Worm (Caenorhabditis elegans): ENCODE results near the gene rpl-7A.
A peak's percentile ranks its signal among the peaks of the same experiment; 100 is the strongest.

The rpl-7A gene

DNA sequence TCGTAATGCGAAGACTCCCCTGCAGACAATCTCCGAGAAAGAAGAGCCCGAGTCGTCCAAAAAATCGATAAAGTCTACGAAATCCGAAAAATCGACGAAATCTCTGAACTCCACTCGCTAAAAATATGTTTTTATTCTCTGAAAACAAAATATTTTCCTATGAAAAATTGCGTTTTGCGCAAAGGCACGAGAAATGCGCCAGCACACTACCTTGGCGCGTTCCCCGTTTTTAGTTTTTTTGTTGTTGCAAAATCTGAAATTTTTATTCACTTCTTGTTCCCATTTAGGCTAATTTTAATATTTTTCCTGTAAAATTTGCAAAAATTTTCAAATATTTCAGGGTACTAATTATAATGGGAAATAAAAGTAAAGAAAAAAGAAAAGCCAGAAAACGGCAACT, 29.9 kb downstream of the rpl-7A start, which contains the start of gene F55F10.1 (continued):
- TF ChIP-seq sdz-12 (GFP tag; optimal IDR thresholded peaks at IDR 0.05), result no peak
- no peak for TF ChIP-seq ztf-11 (tag; optimal IDR thresholded peaks at IDR 0.05)
- no peak for TF ChIP-seq mxl-2 (GFP tag; conservative IDR thresholded peaks at IDR 0.05)
- no peak for TF ChIP-seq ztf-7 (tag; optimal IDR thresholded peaks at IDR 0.05)
- no peak for TF ChIP-seq nhr-28 (tag; optimal IDR thresholded peaks at IDR 0.05)
- no peak for TF ChIP-seq mdt-29 (GFP tag; IDR thresholded peaks at IDR 0.05)
- TF ChIP-seq duxl-1 (tag; optimal IDR thresholded peaks at IDR 0.05; ENCODE audit: poor library complexity), result no peak
- TF ChIP-seq lin-13 (GFP tag; optimal IDR thresholded peaks at IDR 0.05), result no peak
- no peak for TF ChIP-seq attf-4 (tag; optimal IDR thresholded peaks at IDR 0.05)
- TF ChIP-seq dmd-6 (GFP tag; IDR thresholded peaks at IDR 0.05), result peak; percentile 50
- TF ChIP-seq daf-8 (GFP tag; IDR thresholded peaks at IDR 0.05), result no peak
- no peak for TF ChIP-seq R02D3.7 (tag; optimal IDR thresholded peaks at IDR 0.05)
- peak in 1 of 2 experiments; percentile 12 for TF ChIP-seq unc-62 (GFP tag; optimal IDR thresholded peaks at IDR 0.05 in 1 of 2)
- TF ChIP-seq unc-62 (tag; optimal IDR thresholded peaks at IDR 0.05), result no peak
- no peak for TF ChIP-seq T20F7.1 (GFP tag; optimal IDR thresholded peaks at IDR 0.05)
- TF ChIP-seq ceh-20 (GFP tag; IDR thresholded peaks at IDR 0.05), result no peak
- no peak for TF ChIP-seq lir-3 (tag; optimal IDR thresholded peaks at IDR 0.05)
- TF ChIP-seq dmd-8 (GFP tag; IDR thresholded peaks at IDR 0.05), result no peak
- no peak for TF ChIP-seq fkh-10 (GFP tag; optimal IDR thresholded peaks at IDR 0.05)
- no peak for TF ChIP-seq D1046.2 (GFP tag; IDR thresholded peaks at IDR 0.05)
- no peak for TF ChIP-seq nhr-10 (tag; optimal IDR thresholded peaks at IDR 0.05)
- TF ChIP-seq dve-1 (tag; optimal IDR thresholded peaks at IDR 0.05; ENCODE audit: insufficient read depth), result no peak
- TF ChIP-seq F44E2.7 (GFP tag; IDR thresholded peaks at IDR 0.05), result no peak
- TF ChIP-seq gei-8 (GFP tag; optimal IDR thresholded peaks at IDR 0.05), result no peak
- no peak for TF ChIP-seq nhr-48 (tag; optimal IDR thresholded peaks at IDR 0.05)
- no peak for TF ChIP-seq lim-7 (GFP tag; IDR thresholded peaks at IDR 0.05)
- no peak for TF ChIP-seq ceh-62 (tag; optimal IDR thresholded peaks at IDR 0.05)
- peak; percentile 59; the same call in 1 of the 2 replicates for TF ChIP-seq T26A8.4 (GFP tag; IDR thresholded peaks at IDR 0.05)
- TF ChIP-seq skn-1 (tag; optimal IDR thresholded peaks at IDR 0.05), result no peak
- TF ChIP-seq pqm-1 (tag; optimal IDR thresholded peaks at IDR 0.05), result no peak
- no peak for TF ChIP-seq egl-27 (tag; optimal IDR thresholded peaks at IDR 0.05)
- no peak for TF ChIP-seq zag-1 (tag; optimal IDR thresholded peaks at IDR 0.05)
- no peak for TF ChIP-seq zip-2 (tag; optimal IDR thresholded peaks at IDR 0.05)
- no peak for TF ChIP-seq tag-97 (GFP tag; IDR thresholded peaks at IDR 0.05)
- peak; percentile 22 for TF ChIP-seq ceh-28 (tag; optimal IDR thresholded peaks at IDR 0.05)
- TF ChIP-seq hlh-30 (tag; optimal IDR thresholded peaks at IDR 0.05; ENCODE audit: insufficient read depth), result no peak
- TF ChIP-seq ceh-82 (tag; optimal IDR thresholded peaks at IDR 0.05), result no peak
- no peak for TF ChIP-seq zfp-2 (tag; optimal IDR thresholded peaks at IDR 0.05)

DNA sequence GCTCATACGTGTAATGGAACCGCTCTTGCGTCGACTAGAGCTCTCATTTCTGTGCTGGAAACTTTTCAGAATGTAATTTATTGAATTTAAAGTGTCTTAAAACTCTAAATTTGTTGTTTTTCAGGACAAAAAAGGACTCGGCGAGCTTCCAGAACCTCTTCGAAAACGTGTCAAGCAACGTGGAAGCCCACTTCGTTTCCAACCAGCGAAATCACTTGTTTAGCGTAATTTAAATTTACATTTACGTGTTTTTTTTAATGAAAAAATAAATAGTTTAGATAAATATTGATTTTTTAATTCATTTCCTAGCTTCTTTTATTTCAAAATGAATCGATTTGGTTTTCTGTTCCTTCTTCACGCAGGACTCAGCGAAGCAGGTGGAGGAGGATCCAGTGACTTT, 30.7 kb downstream of the rpl-7A start, which contains the start of gene F55F10.3:
TSS of gene F55F10.3 (plus strand) at position 301 of the 400 bp plus-strand sequence.
- no peak for TF ChIP-seq lim-7 (GFP tag; IDR thresholded peaks at IDR 0.05)
- no peak for TF ChIP-seq skn-1 (tag; optimal IDR thresholded peaks at IDR 0.05)
- TF ChIP-seq nhr-25 (tag; optimal IDR thresholded peaks at IDR 0.05; ENCODE audit: borderline replicate concordance, insufficient read depth), result no peak
- no peak for TF ChIP-seq snpc-4 (tag; optimal IDR thresholded peaks at IDR 0.05)
- no peak for TF ChIP-seq saeg-2 (GFP tag; IDR thresholded peaks at IDR 0.05)
- no peak for TF ChIP-seq unc-39 (tag; optimal IDR thresholded peaks at IDR 0.05)
- no peak for TF ChIP-seq nhr-41 (GFP tag; IDR thresholded peaks at IDR 0.05)
- TF ChIP-seq nhr-10 (tag; optimal IDR thresholded peaks at IDR 0.05), result no peak
- TF ChIP-seq unc-62 (GFP tag; optimal IDR thresholded peaks at IDR 0.05 in 1 of 2), result no peak
- TF ChIP-seq unc-62 (tag; optimal IDR thresholded peaks at IDR 0.05), result no peak
